Fruit fly (Drosophila melanogaster) Kc167 (cell line): Measurements from ENCODE around the gene CG8630.

Experiments
- Myc ChIP-seq: fragments of >200 bp; optimal IDR thresholded peaks from 2 replicates; lab custom pipeline; 2017; ENCODE audit warnings: missing external identifiers
- Sin3A ChIP-seq: fragments of >200 bp; optimal IDR thresholded peaks from 2 replicates; lab custom pipeline; 2018; ENCODE audit warnings: missing external identifiers
- h ChIP-seq: fragments of >200 bp; optimal IDR thresholded peaks from 3 replicates; lab custom pipeline; 2018; ENCODE audit warnings: missing external identifiers
- insv ChIP-seq: fragments of >200 bp; optimal IDR thresholded peaks from 3 replicates; lab custom pipeline; 2018; ENCODE audit warnings: missing external identifiers
- psq ChIP-seq: fragments of >200 bp; optimal IDR thresholded peaks from 2 replicates; lab custom pipeline; 2017; ENCODE audit warnings: missing external identifiers
- ttk ChIP-seq: sonication (Bioruptor generic); optimal IDR thresholded peaks from 2 replicates; lab custom pipeline; 2017; ENCODE audit warnings: missing external identifiers

Gene CG8630

dm6 chr3R:13305318-13305899 lies 25.9 kb downstream of the CG8630 start:
- no peak for TF ChIP-seq psq (lab: Kevin White, UChicago)

DNA sequence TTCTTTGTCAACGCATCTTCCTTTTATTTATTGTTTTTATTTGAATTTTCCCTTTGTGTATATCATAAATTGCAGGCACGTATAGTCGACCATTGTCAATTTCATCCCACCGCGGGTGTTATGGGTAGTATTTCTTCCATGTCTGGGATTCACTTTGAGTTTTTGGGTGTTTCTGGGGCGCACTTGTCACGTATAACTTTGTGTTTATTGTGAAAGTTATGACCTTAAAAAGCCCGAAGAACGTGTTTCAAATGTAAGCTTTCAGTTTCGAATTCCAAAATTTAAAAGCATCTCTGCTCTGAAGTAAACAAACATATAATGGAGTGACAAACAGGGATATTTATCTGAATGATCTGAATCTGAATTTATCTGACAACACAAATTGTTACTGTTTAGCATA lies 27.1 kb downstream of the CG8630 start:
- TF ChIP-seq psq (lab: Kevin White, UChicago), result no peak
- no peak for TF ChIP-seq insv
- no peak for TF ChIP-seq ttk (lab: Kevin White, UChicago)
- TF ChIP-seq Sin3A (lab: Kevin White, UChicago), result no peak
- no peak for TF ChIP-seq Myc (lab: Kevin White, UChicago)
- no peak for TF ChIP-seq h

- TF ChIP-seq h, result no peak
- no peak for TF ChIP-seq ttk (lab: Kevin White, UChicago)
- no peak for TF ChIP-seq psq (lab: Kevin White, UChicago)
- no peak for TF ChIP-seq Sin3A (lab: Kevin White, UChicago)
- no peak for TF ChIP-seq Myc (lab: Kevin White, UChicago)
- no peak for TF ChIP-seq insv
These were observed 29.7 kb downstream of the CG8630 start for dm6 chr3R:13309133-13309711.

- TF ChIP-seq h (no peak), Sin3A (lab: Kevin White, UChicago) (no peak), psq (lab: Kevin White, UChicago) (no peak), Myc (lab: Kevin White, UChicago) (no peak), ttk (lab: Kevin White, UChicago) (no peak), insv (no peak)
These were observed 33.6 kb downstream of the CG8630 start, which contains the start of gene CG44142 for dm6 chr3R:13313088-13313487. TSS of gene CG44142 (minus strand) at chr3R:13313188.

- TF ChIP-seq ttk (lab: Kevin White, UChicago), result no peak
- TF ChIP-seq Sin3A (lab: Kevin White, UChicago), result no peak
- TF ChIP-seq psq (lab: Kevin White, UChicago), result no peak
- no peak for TF ChIP-seq Myc (lab: Kevin White, UChicago)
- no peak for TF ChIP-seq insv
- TF ChIP-seq h, result no peak
These were observed 39.6 kb downstream of the CG8630 start, which contains the start of gene CG45080 for dm6 chr3R:13319170-13319569. TSS of gene CG45080 (minus strand) at chr3R:13319270.

DNA sequence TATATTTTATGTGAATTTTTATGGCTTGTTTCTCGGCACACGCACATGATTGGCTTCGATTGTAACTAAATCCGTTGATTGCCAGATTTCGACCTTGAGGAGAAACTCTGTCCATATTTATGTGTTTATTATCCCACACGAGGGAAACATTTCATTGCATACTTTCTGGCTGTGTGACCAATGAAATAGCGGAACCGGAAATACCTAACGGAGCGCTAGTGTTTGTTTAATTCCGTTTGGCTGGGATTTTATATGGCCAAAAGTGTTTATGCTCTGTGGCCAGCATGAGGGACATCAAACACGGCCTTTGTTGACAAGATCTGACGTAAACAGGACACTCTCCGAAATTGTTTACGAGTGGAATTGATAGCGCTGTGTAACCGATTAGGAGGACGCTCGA lies 40.4 kb downstream of the CG8630 start:
- TF ChIP-seq Sin3A (lab: Kevin White, UChicago), result no peak

dm6 chr3R:13333031-13333430 lies 53.5 kb downstream of the CG8630 start:
- TF ChIP-seq Sin3A (lab: Kevin White, UChicago) (no peak), psq (lab: Kevin White, UChicago) (no peak), ttk (lab: Kevin White, UChicago) (no peak), insv (no peak), h (no peak), Myc (lab: Kevin White, UChicago) (no peak)

- TF ChIP-seq insv (no peak), Sin3A (lab: Kevin White, UChicago) (no peak), psq (lab: Kevin White, UChicago) (no peak), Myc (lab: Kevin White, UChicago) (no peak), h (no peak), ttk (lab: Kevin White, UChicago) (no peak)
These were observed 54.5 kb downstream of the CG8630 start, which contains the start of gene PK2-R2 for dm6 chr3R:13334007-13334406. TSS of gene PK2-R2 (minus strand) at chr3R:13334166.
